Fruit fly (Drosophila melanogaster) whole organism, embryonic: Measurements from ENCODE around the gene Tollo.

Source experiments
- CG11695 ChIP-seq: fragments of 200-800 bp; sonication (Bioruptor generic); IDR thresholded peaks from 3 replicates; pipeline ENCODE4 v1.3.6; 2022; ENCODE audit warnings: missing biosample characterization, missing genetic modification characterization
- pan ChIP-seq, 4 experiments: fragments of >200 bp in 3 of 4; fragments of 200-800 bp in 1 of 4; sonication (Bioruptor generic) in 1 of 4; optimal IDR thresholded peaks in 3 of 4; IDR thresholded peaks in 1 of 4; 2 replicates each; pipeline versions ENCODE4 v1.3.6 to Lab custom; 2017 to 2022; ENCODE audit warnings: missing biosample characterization in 2 of 4, missing genetic modification characterization in 2 of 4, mixed read lengths in 1 of 4

DNA sequence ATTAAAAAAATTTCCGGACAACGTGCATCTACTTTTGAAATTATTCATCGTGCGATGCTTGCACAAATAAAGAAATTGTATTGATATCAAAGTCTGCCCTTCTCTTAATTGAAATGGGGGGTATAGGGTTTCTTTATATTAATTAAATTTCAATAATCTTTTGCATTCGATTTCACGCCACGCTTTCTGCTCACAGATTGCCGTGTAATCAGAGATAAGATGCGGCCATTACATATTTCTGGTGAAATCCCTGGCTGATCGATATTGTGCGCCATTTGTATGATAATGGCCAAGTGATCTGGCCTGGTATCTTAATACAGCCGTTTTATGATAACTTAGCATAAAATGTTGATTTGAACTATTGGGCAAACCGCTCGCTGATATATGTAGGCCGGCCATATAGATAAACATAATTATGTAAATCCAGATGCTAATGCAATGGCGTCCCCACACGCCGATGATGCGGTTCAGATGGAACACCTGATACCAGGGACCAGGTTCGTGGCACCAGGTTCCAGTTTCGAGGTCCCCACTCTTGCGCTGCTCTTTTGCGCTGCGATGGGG, 16.4 kb downstream of the Tollo start:
- TF ChIP-seq pan (optimal IDR thresholded peaks at IDR 0.05; lab: Kevin White, UChicago) (no peak), pan (GFP tag; optimal IDR thresholded peaks at IDR 0.05 in 1 of 2, IDR thresholded peaks at IDR 0.05 in 1 of 2) (no peak), CG11695 (no peak)
